Fruit fly (Drosophila melanogaster) whole organism, embryonic: ENCODE data around the gene CG13081.

Source experiments
- Atf3 ChIP-seq: fragments of 200-800 bp; sonication (Bioruptor generic); optimal IDR thresholded peaks from 3 replicates; lab custom pipeline; 2016; ENCODE audit warnings: missing biosample characterization, missing genetic modification characterization
- Blimp-1 ChIP-seq: fragments of 200-800 bp; sonication (Bioruptor generic); optimal IDR thresholded peaks from 3 replicates; lab custom pipeline; 2018; ENCODE audit warnings: missing biosample characterization, missing genetic modification characterization, mild to moderate bottlenecking, moderate library complexity, missing genetic modification reagents
- Bteb2 ChIP-seq: fragments of 200-800 bp; sonication (Bioruptor generic); optimal IDR thresholded peaks from 2 replicates; lab custom pipeline; 2016; ENCODE audit warnings: missing biosample characterization, missing genetic modification characterization
- CG10366 ChIP-seq: fragments of 200-800 bp; sonication (Bioruptor generic); IDR thresholded peaks from 2 replicates; pipeline ENCODE4 v1.3.6; 2022; ENCODE audit warnings: missing biosample characterization, missing genetic modification characterization
- CG11085 ChIP-seq: fragments of 200-800 bp; sonication (Bioruptor generic); IDR thresholded peaks from 2 replicates; pipeline ENCODE4 v1.3.6; 2022; ENCODE audit warnings: missing biosample characterization, missing genetic modification characterization
- CG12219 ChIP-seq: fragments of 200-800 bp; sonication (Bioruptor generic); optimal IDR thresholded peaks from 3 replicates; lab custom pipeline; 2018; ENCODE audit warnings: missing biosample characterization, mild to moderate bottlenecking, missing genetic modification characterization
- CG14014 ChIP-seq: fragments of 200-800 bp; sonication (Bioruptor generic); IDR thresholded peaks from 2 replicates; pipeline ENCODE4 v1.3.6; 2022; ENCODE audit warnings: missing biosample characterization, missing genetic modification characterization
- CG15601 ChIP-seq: fragments of 200-800 bp; sonication (Bioruptor generic); optimal IDR thresholded peaks from 3 replicates; lab custom pipeline; 2019; ENCODE audit warnings: missing biosample characterization, mild to moderate bottlenecking, missing genetic modification characterization, moderate library complexity
- CG17328 ChIP-seq: fragments of 200-800 bp; sonication (Bioruptor generic); IDR thresholded peaks from 2 replicates; pipeline ENCODE4 v1.3.6; 2022; ENCODE audit warnings: missing biosample characterization, missing genetic modification characterization
- CG17359 ChIP-seq: fragments of 200-800 bp; sonication (Bioruptor generic); optimal IDR thresholded peaks from 3 replicates; lab custom pipeline; 2018; ENCODE audit warnings: missing biosample characterization, mild to moderate bottlenecking, missing genetic modification characterization, moderate library complexity
- CG18599 ChIP-seq: fragments of 200-800 bp; sonication (Bioruptor generic); optimal IDR thresholded peaks from 3 replicates; lab custom pipeline; 2017; ENCODE audit warnings: missing biosample characterization, missing genetic modification characterization, mild to moderate bottlenecking, moderate library complexity, missing genetic modification reagents
- CG18619 ChIP-seq: fragments of 200-800 bp; sonication (Bioruptor generic); optimal IDR thresholded peaks from 3 replicates; lab custom pipeline; 2017; ENCODE audit warnings: missing biosample characterization, mild to moderate bottlenecking, missing genetic modification characterization
- CG2120 ChIP-seq: fragments of 200-800 bp; sonication (Bioruptor generic); optimal IDR thresholded peaks from 3 replicates; lab custom pipeline; 2016; ENCODE audit warnings: missing biosample characterization, missing genetic modification characterization
- CG2202 ChIP-seq: fragments of 200-800 bp; sonication (Bioruptor generic); optimal IDR thresholded peaks from 2 replicates; lab custom pipeline; 2018; ENCODE audit warnings: missing biosample characterization, mild to moderate bottlenecking, missing genetic modification characterization
- CG30431 ChIP-seq: fragments of 200-800 bp; sonication (Bioruptor generic); optimal IDR thresholded peaks from 2 replicates; lab custom pipeline; 2017; ENCODE audit warnings: missing biosample characterization, missing genetic modification characterization
- CG3163 ChIP-seq: fragments of 200-800 bp; sonication (Bioruptor generic); optimal IDR thresholded peaks from 3 replicates; lab custom pipeline; 2016; ENCODE audit warnings: missing biosample characterization, missing genetic modification characterization
- CG32772 ChIP-seq: fragments of 200-800 bp; sonication (Bioruptor generic); IDR thresholded peaks from 2 replicates; pipeline ENCODE4 v1.3.6; 2022; ENCODE audit warnings: missing biosample characterization, missing genetic modification characterization
- CG3847 ChIP-seq: fragments of 200-800 bp; sonication (Bioruptor generic); IDR thresholded peaks from 2 replicates; pipeline ENCODE4 v1.3.6; 2022; ENCODE audit warnings: missing biosample characterization, missing genetic modification characterization
- CG4404 ChIP-seq: fragments of 200-800 bp; sonication (Bioruptor generic); IDR thresholded peaks from 2 replicates; pipeline ENCODE4 v1.3.6; 2022; ENCODE audit warnings: missing biosample characterization, missing genetic modification characterization
- CG4424 ChIP-seq: fragments of 200-800 bp; sonication (Bioruptor generic); optimal IDR thresholded peaks from 3 replicates; lab custom pipeline; 2016; ENCODE audit warnings: missing biosample characterization, missing genetic modification characterization
- CG8089 ChIP-seq: fragments of 200-800 bp; sonication (Bioruptor generic); optimal IDR thresholded peaks from 3 replicates; lab custom pipeline; 2016; ENCODE audit warnings: missing biosample characterization, missing genetic modification characterization
- CG8765 ChIP-seq: fragments of 200-800 bp; sonication (Bioruptor generic); IDR thresholded peaks from 2 replicates; pipeline ENCODE4 v1.3.6; 2022; ENCODE audit warnings: missing biosample characterization, missing genetic modification characterization
- CG9215 ChIP-seq: fragments of 200-800 bp; sonication (Bioruptor generic); IDR thresholded peaks from 2 replicates; pipeline ENCODE4 v1.3.6; 2022; ENCODE audit warnings: missing biosample characterization, missing genetic modification characterization
- CTCF ChIP-seq: fragments of 200-800 bp; sonication (Bioruptor generic); optimal IDR thresholded peaks from 2 replicates; lab custom pipeline; 2017; ENCODE audit warnings: missing biosample characterization, mild to moderate bottlenecking, missing genetic modification characterization, moderate library complexity
- Camta ChIP-seq: fragments of 200-800 bp; sonication (Bioruptor generic); optimal IDR thresholded peaks from 2 replicates; lab custom pipeline; 2016; ENCODE audit warnings: missing biosample characterization, missing genetic modification characterization
- E2f2 ChIP-seq: fragments of 200-800 bp; sonication (Bioruptor generic); IDR thresholded peaks from 2 replicates; pipeline ENCODE4 v1.3.6; 2022; ENCODE audit warnings: missing biosample characterization, missing genetic modification characterization
- Eip74EF ChIP-seq, 2 experiments: fragments of 200-800 bp in 1 of 2; fragments of >200 bp in 1 of 2; sonication (Bioruptor generic) in 1 of 2; optimal IDR thresholded peaks; 2 replicates each; lab custom pipeline; 2017 to 2019; ENCODE audit warnings: missing biosample characterization in 2 of 2, missing genetic modification characterization in 2 of 2, mild to moderate bottlenecking in 1 of 2, moderate library complexity in 1 of 2
- HLH3B ChIP-seq: fragments of 200-800 bp; sonication (Bioruptor generic); IDR thresholded peaks from 2 replicates; pipeline ENCODE4 v1.3.6; 2022; ENCODE audit warnings: missing biosample characterization, missing genetic modification characterization
- Max ChIP-seq: fragments of 200-800 bp; sonication (Bioruptor generic); optimal IDR thresholded peaks from 2 replicates; lab custom pipeline; 2016; ENCODE audit warnings: missing biosample characterization, mild to moderate bottlenecking, missing genetic modification characterization
- NK7.1 ChIP-seq: fragments of 200-800 bp; sonication (Bioruptor generic); optimal IDR thresholded peaks from 3 replicates; lab custom pipeline; 2016; ENCODE audit warnings: missing biosample characterization, missing genetic modification characterization
- Opbp ChIP-seq: fragments of 200-800 bp; sonication (Bioruptor generic); IDR thresholded peaks from 3 replicates; pipeline ENCODE4 v1.3.6; 2022; ENCODE audit warnings: missing biosample characterization, missing genetic modification characterization; ENCODE audit not compliant: partially characterized antibody
- Scr ChIP-seq: fragments of 200-800 bp; sonication (Bioruptor generic); IDR thresholded peaks from 2 replicates; pipeline ENCODE4 v1.3.6; 2022; ENCODE audit warnings: missing biosample characterization, missing genetic modification characterization; ENCODE audit not compliant: partially characterized antibody
- Vsx1 ChIP-seq: fragments of 200-800 bp; sonication (Bioruptor generic); optimal IDR thresholded peaks from 2 replicates; lab custom pipeline; 2017; ENCODE audit warnings: missing biosample characterization, mild to moderate bottlenecking, missing genetic modification characterization, missing genetic modification reagents
- Xbp1 ChIP-seq: fragments of 200-800 bp; sonication (Bioruptor generic); optimal IDR thresholded peaks from 3 replicates; lab custom pipeline; 2016; ENCODE audit warnings: missing biosample characterization, mild to moderate bottlenecking, missing genetic modification characterization
- Xrp1 ChIP-seq: fragments of 200-800 bp; sonication (Bioruptor generic); IDR thresholded peaks from 2 replicates; pipeline ENCODE4 v1.3.6; 2022; ENCODE audit warnings: missing biosample characterization, missing genetic modification characterization
- ase ChIP-seq: fragments of 200-800 bp; sonication (Bioruptor generic); IDR thresholded peaks from 3 replicates; pipeline ENCODE4 v1.3.6; 2022; ENCODE audit warnings: missing biosample characterization, missing genetic modification characterization
- crc ChIP-seq: fragments of 200-800 bp; sonication (Bioruptor generic); optimal IDR thresholded peaks from 2 replicates; lab custom pipeline; 2016; ENCODE audit warnings: missing biosample characterization, missing genetic modification characterization
- dpn ChIP-seq, 2 experiments: fragments of 200-800 bp; sonication (Bioruptor generic); optimal IDR thresholded peaks; 3 replicates each; lab custom pipeline; 2016; ENCODE audit warnings: missing biosample characterization in 2 of 2, missing genetic modification characterization in 2 of 2
- emc ChIP-seq: fragments of 200-800 bp; sonication (Bioruptor generic); optimal IDR thresholded peaks from 2 replicates; lab custom pipeline; 2016; ENCODE audit warnings: missing biosample characterization, missing genetic modification characterization
- fd3F ChIP-seq: fragments of 200-800 bp; sonication (Bioruptor generic); optimal IDR thresholded peaks from 2 replicates; lab custom pipeline; 2018; ENCODE audit warnings: missing biosample characterization, mild to moderate bottlenecking, missing genetic modification characterization, moderate library complexity
- gce ChIP-seq: fragments of 200-800 bp; sonication (Bioruptor generic); IDR thresholded peaks from 3 replicates; pipeline ENCODE4 v1.3.6; 2022; ENCODE audit warnings: missing biosample characterization, missing genetic modification characterization
- ind ChIP-seq: fragments of 200-800 bp; sonication (Bioruptor generic); optimal IDR thresholded peaks from 3 replicates; lab custom pipeline; 2016; ENCODE audit warnings: missing biosample characterization, missing genetic modification characterization
- jing ChIP-seq: fragments of 200-800 bp; sonication (Bioruptor generic); optimal IDR thresholded peaks from 2 replicates; lab custom pipeline; 2018; ENCODE audit warnings: missing biosample characterization, mild to moderate bottlenecking, missing genetic modification characterization
- lmd ChIP-seq: fragments of 200-800 bp; sonication (Bioruptor generic); IDR thresholded peaks from 2 replicates; pipeline ENCODE4 v1.3.6; 2022; ENCODE audit warnings: missing biosample characterization, missing genetic modification characterization
- nerfin-1 ChIP-seq: fragments of 200-800 bp; sonication (Bioruptor generic); optimal IDR thresholded peaks from 3 replicates; lab custom pipeline; 2019; ENCODE audit warnings: missing biosample characterization, mild to moderate bottlenecking, missing genetic modification characterization, moderate library complexity
- p53 ChIP-seq: fragments of 200-800 bp; sonication (Bioruptor generic); optimal IDR thresholded peaks from 2 replicates; lab custom pipeline; 2016; ENCODE audit warnings: missing biosample characterization, missing genetic modification characterization
- pan ChIP-seq, 4 experiments: fragments of >200 bp in 3 of 4; fragments of 200-800 bp in 1 of 4; sonication (Bioruptor generic) in 1 of 4; optimal IDR thresholded peaks in 3 of 4; IDR thresholded peaks in 1 of 4; 2 replicates each; pipeline versions ENCODE4 v1.3.6 to Lab custom; 2017 to 2022; ENCODE audit warnings: missing biosample characterization in 2 of 4, missing genetic modification characterization in 2 of 4, mixed read lengths in 1 of 4
- ssp ChIP-seq: fragments of 200-800 bp; sonication (Bioruptor generic); IDR thresholded peaks from 2 replicates; pipeline ENCODE4 v1.3.6; 2022; ENCODE audit warnings: missing biosample characterization, missing genetic modification characterization
- stwl ChIP-seq: fragments of 200-800 bp; sonication (Bioruptor generic); optimal IDR thresholded peaks from 3 replicates; lab custom pipeline; 2018; ENCODE audit warnings: missing biosample characterization, mild to moderate bottlenecking, missing genetic modification characterization, moderate library complexity
- tap ChIP-seq: fragments of 200-800 bp; optimal IDR thresholded peaks from 3 replicates; lab custom pipeline; 2019; ENCODE audit warnings: missing biosample characterization, mild to moderate bottlenecking, missing genetic modification characterization, moderate library complexity

The CG13081 gene

dm6 chr2L:19583926-19584392 lies 43.6 kb downstream of the CG13081 start, which contains the start of the genes PCNA2 and CG10366 (continued):
- peak; percentile 49 for TF ChIP-seq CG3163
- TF ChIP-seq Camta, result peak; percentile 51
- peak; percentile 38 for TF ChIP-seq p53 (GFP tag; lab: Kevin White, UChicago)
- peak; percentile 34 for TF ChIP-seq tap (tag; lab: Kevin White, UChicago)
- peak in 1 of 2 experiments; percentile 8 for TF ChIP-seq Eip74EF (GFP tag; optimal IDR thresholded peaks at IDR 0.05; lab: Kevin White, UChicago)
- peak; percentile 72 for TF ChIP-seq CG10366 (GFP tag; lab: Robert Waterston, UW)
- peak; percentile 27; the same call in 1 of the 2 replicates for TF ChIP-seq CG32772 (GFP tag; lab: Robert Waterston, UW)
- TF ChIP-seq crc, result no peak
- TF ChIP-seq CG18619, result peak; percentile 57
- TF ChIP-seq nerfin-1, result peak; percentile 55
- peak; percentile 4 for TF ChIP-seq CTCF (GFP tag; lab: Kevin White, UChicago)
- peak; percentile 27; the same call in 1 of the 2 replicates for TF ChIP-seq ssp (GFP tag; lab: Robert Waterston, UW)
- no peak for TF ChIP-seq CG12219 (GFP tag; lab: Kevin White, UChicago)
- no peak for TF ChIP-seq pan (optimal IDR thresholded peaks at IDR 0.05; lab: Kevin White, UChicago)
- peak in 1 of 2 experiments; percentile 48 for TF ChIP-seq pan (GFP tag; optimal IDR thresholded peaks at IDR 0.05 in 1 of 2, IDR thresholded peaks at IDR 0.05 in 1 of 2)
- TF ChIP-seq Opbp (GFP tag; lab: Robert Waterston, UW), result no peak
- peak; percentile 61; the same call in 1 of the 2 replicates for TF ChIP-seq Xrp1
- TF ChIP-seq Blimp-1 (GFP tag; lab: Kevin White, UChicago), result peak; percentile 35
- TF ChIP-seq CG17359 (tag; lab: Kevin White, UChicago), result peak; percentile 39
- peak; percentile 82 for TF ChIP-seq CG2120 (GFP tag; lab: Kevin White, UChicago)
- peak; percentile 32 for TF ChIP-seq CG2202 (tag; lab: Kevin White, UChicago)
- peak; percentile 59 for TF ChIP-seq CG18599 (GFP tag; lab: Kevin White, UChicago)
- no peak for TF ChIP-seq CG8765 (GFP tag; lab: Robert Waterston, UW)
- TF ChIP-seq CG3847 (GFP tag; lab: Robert Waterston, UW), result peak; percentile 88
- TF ChIP-seq emc (GFP tag; lab: Kevin White, UChicago), result peak; percentile 49
- TF ChIP-seq CG17328 (GFP tag; lab: Robert Waterston, UW), result peak; percentile 43; the same call in 1 of the 2 replicates
- peak; percentile 76 for TF ChIP-seq Max (GFP tag; lab: Kevin White, UChicago)
- TF ChIP-seq stwl (tag; lab: Kevin White, UChicago), result peak; percentile 56
- peak; percentile 42 for TF ChIP-seq CG15601 (tag; lab: Kevin White, UChicago)
- TF ChIP-seq Scr, result peak; percentile 57
- TF ChIP-seq Xbp1, result peak; percentile 76
- peak; percentile 15; the same call in 1 of the 2 replicates for TF ChIP-seq CG4404 (GFP tag; lab: Robert Waterston, UW)
- no peak for TF ChIP-seq ase (GFP tag; lab: Robert Waterston, UW)
- peak; percentile 1 for TF ChIP-seq jing (GFP tag; lab: Kevin White, UChicago)
- TF ChIP-seq lmd (GFP tag; lab: Robert Waterston, UW), result peak; percentile 56
- peak; percentile 50 for TF ChIP-seq CG4424 (GFP tag; lab: Kevin White, UChicago)
- peak; percentile 75 to 80 for TF ChIP-seq dpn (GFP tag; optimal IDR thresholded peaks at IDR 0.05; lab: Kevin White, UChicago)
- TF ChIP-seq Atf3 (GFP tag; lab: Kevin White, UChicago), result peak; percentile 65
- 0 out of 2 replicates have a peak, but pooled peaks have one; percentile 9 for TF ChIP-seq HLH3B
- peak; percentile 67 for TF ChIP-seq E2f2
- TF ChIP-seq NK7.1 (GFP tag; lab: Kevin White, UChicago), result peak; percentile 2
- TF ChIP-seq gce (GFP tag; lab: Robert Waterston, UW), result no peak
- peak; percentile 38 for TF ChIP-seq fd3F (GFP tag; lab: Kevin White, UChicago)
- peak; percentile 53 for TF ChIP-seq Bteb2 (GFP tag; lab: Kevin White, UChicago)
- TF ChIP-seq CG30431 (GFP tag; lab: Kevin White, UChicago), result no peak
- TF ChIP-seq CG11085 (GFP tag; lab: Robert Waterston, UW), result no peak
- peak; percentile 65 for TF ChIP-seq CG9215 (GFP tag; lab: Robert Waterston, UW)
- TF ChIP-seq ind (GFP tag; lab: Kevin White, UChicago), result peak; percentile 78
- peak; percentile 62 for TF ChIP-seq CG8089 (GFP tag; lab: Kevin White, UChicago)
- TF ChIP-seq Vsx1 (GFP tag; lab: Kevin White, UChicago), result no peak
- no peak for TF ChIP-seq CG14014 (GFP tag; lab: Robert Waterston, UW)
